Fruit fly (Drosophila melanogaster) whole organism, embryonic: ENCODE results near the gene CG3764.

Experiments
- Ada2b ChIP-seq: fragments of 200-800 bp; sonication (Bioruptor generic); IDR thresholded peaks from 2 replicates; pipeline ENCODE4 v1.3.6; 2022; ENCODE audit warnings: missing biosample characterization, missing genetic modification characterization
- Blimp-1 ChIP-seq: fragments of 200-800 bp; sonication (Bioruptor generic); optimal IDR thresholded peaks from 3 replicates; lab custom pipeline; 2018; ENCODE audit warnings: missing biosample characterization, missing genetic modification characterization, mild to moderate bottlenecking, moderate library complexity, missing genetic modification reagents
- CG10431 ChIP-seq: fragments of 200-800 bp; sonication (Bioruptor generic); optimal IDR thresholded peaks from 3 replicates; lab custom pipeline; 2018; ENCODE audit warnings: missing biosample characterization, mild to moderate bottlenecking, missing genetic modification characterization
- CG11093 ChIP-seq: fragments of 200-800 bp; sonication (Bioruptor generic); IDR thresholded peaks from 3 replicates; pipeline ENCODE4 v1.3.6; 2022; ENCODE audit warnings: missing biosample characterization, missing genetic modification characterization
- CG11247 ChIP-seq: fragments of 200-800 bp; sonication (Bioruptor generic); IDR thresholded peaks from 2 replicates; pipeline ENCODE4 v1.3.6; 2022; ENCODE audit warnings: missing biosample characterization, missing genetic modification characterization
- CG11560 ChIP-seq: fragments of 200-800 bp; sonication (Bioruptor generic); IDR thresholded peaks from 3 replicates; pipeline ENCODE4 v1.3.6; 2022; ENCODE audit warnings: missing biosample characterization, missing genetic modification characterization
- CG12219 ChIP-seq: fragments of 200-800 bp; sonication (Bioruptor generic); optimal IDR thresholded peaks from 3 replicates; lab custom pipeline; 2018; ENCODE audit warnings: missing biosample characterization, mild to moderate bottlenecking, missing genetic modification characterization
- CG12391 ChIP-seq: fragments of 200-800 bp; sonication (Bioruptor generic); optimal IDR thresholded peaks from 3 replicates; lab custom pipeline; 2018; ENCODE audit warnings: missing biosample characterization, mild to moderate bottlenecking, missing genetic modification characterization, moderate library complexity
- CG14965 ChIP-seq: fragments of 200-800 bp; sonication (Bioruptor generic); optimal IDR thresholded peaks from 2 replicates; lab custom pipeline; 2016; ENCODE audit warnings: missing biosample characterization, missing genetic modification characterization, borderline replicate concordance
- CG15073 ChIP-seq: fragments of 200-800 bp; sonication (Bioruptor generic); optimal IDR thresholded peaks from 2 replicates; lab custom pipeline; 2016; ENCODE audit warnings: missing biosample characterization, missing genetic modification characterization
- CG15601 ChIP-seq: fragments of 200-800 bp; sonication (Bioruptor generic); optimal IDR thresholded peaks from 3 replicates; lab custom pipeline; 2019; ENCODE audit warnings: missing biosample characterization, mild to moderate bottlenecking, missing genetic modification characterization, moderate library complexity
- CG1647 ChIP-seq: fragments of 200-800 bp; sonication (Bioruptor generic); optimal IDR thresholded peaks from 3 replicates; lab custom pipeline; 2016; ENCODE audit warnings: missing biosample characterization, missing genetic modification characterization
- CG16863 ChIP-seq: fragments of 200-800 bp; sonication (Bioruptor generic); optimal IDR thresholded peaks from 3 replicates; lab custom pipeline; 2016; ENCODE audit warnings: missing biosample characterization, missing genetic modification characterization
- CG17361 ChIP-seq: fragments of 200-800 bp; sonication (Bioruptor generic); IDR thresholded peaks from 3 replicates; pipeline ENCODE4 v1.3.6; 2022; ENCODE audit warnings: missing biosample characterization, missing genetic modification characterization
- CG17612 ChIP-seq: fragments of 200-800 bp; sonication (Bioruptor generic); IDR thresholded peaks from 2 replicates; pipeline ENCODE4 v1.3.6; 2022; ENCODE audit warnings: missing biosample characterization, missing genetic modification characterization
- CG18262 ChIP-seq: fragments of 200-800 bp; optimal IDR thresholded peaks from 3 replicates; lab custom pipeline; 2019; ENCODE audit warnings: missing biosample characterization, mild to moderate bottlenecking, missing genetic modification characterization, moderate library complexity
- CG18764 ChIP-seq: fragments of 200-800 bp; sonication (Bioruptor generic); optimal IDR thresholded peaks from 3 replicates; lab custom pipeline; 2016; ENCODE audit warnings: missing biosample characterization, missing genetic modification characterization
- CG2120 ChIP-seq: fragments of 200-800 bp; sonication (Bioruptor generic); optimal IDR thresholded peaks from 3 replicates; lab custom pipeline; 2016; ENCODE audit warnings: missing biosample characterization, missing genetic modification characterization
- CG2199 ChIP-seq: fragments of 200-800 bp; sonication (Bioruptor generic); IDR thresholded peaks from 3 replicates; pipeline ENCODE4 v1.3.6; 2022; ENCODE audit warnings: missing biosample characterization, missing genetic modification characterization
- CG2712 ChIP-seq: fragments of 200-800 bp; optimal IDR thresholded peaks from 3 replicates; lab custom pipeline; 2019; ENCODE audit warnings: missing biosample characterization, mild to moderate bottlenecking, missing genetic modification characterization, moderate library complexity
- CG3065 ChIP-seq: fragments of 200-800 bp; sonication (Bioruptor generic); optimal IDR thresholded peaks from 2 replicates; lab custom pipeline; 2016; ENCODE audit warnings: missing biosample characterization, missing genetic modification characterization
- CG6254 ChIP-seq: fragments of 200-800 bp; sonication (Bioruptor generic); optimal IDR thresholded peaks from 3 replicates; lab custom pipeline; 2017; ENCODE audit warnings: mild to moderate bottlenecking, missing biosample characterization, missing genetic modification reagents, missing genetic modification characterization
- CG6683 ChIP-seq: fragments of 200-800 bp; sonication (Bioruptor generic); optimal IDR thresholded peaks from 2 replicates; lab custom pipeline; 2017; ENCODE audit warnings: missing biosample characterization, mild to moderate bottlenecking, missing genetic modification characterization, missing genetic modification reagents
- CG8924 ChIP-seq: fragments of 200-800 bp; optimal IDR thresholded peaks from 3 replicates; lab custom pipeline; 2019; ENCODE audit warnings: missing biosample characterization, mild to moderate bottlenecking, missing genetic modification characterization, moderate library complexity
- Dek ChIP-seq: fragments of 200-800 bp; sonication (Bioruptor generic); optimal IDR thresholded peaks from 3 replicates; lab custom pipeline; 2019; ENCODE audit warnings: missing biosample characterization, mild to moderate bottlenecking, missing genetic modification characterization, moderate library complexity
- Dip3 ChIP-seq: fragments of 200-800 bp; sonication (Bioruptor generic); optimal IDR thresholded peaks from 3 replicates; lab custom pipeline; 2016; ENCODE audit warnings: missing biosample characterization, missing genetic modification characterization
- E2f2 ChIP-seq: fragments of 200-800 bp; sonication (Bioruptor generic); IDR thresholded peaks from 2 replicates; pipeline ENCODE4 v1.3.6; 2022; ENCODE audit warnings: missing biosample characterization, missing genetic modification characterization
- Fer2 ChIP-seq: fragments of 200-800 bp; sonication (Bioruptor generic); optimal IDR thresholded peaks from 2 replicates; lab custom pipeline; 2018; ENCODE audit warnings: missing biosample characterization, mild to moderate bottlenecking, missing genetic modification characterization, moderate library complexity
- Lim3 ChIP-seq: fragments of 200-800 bp; sonication (Bioruptor generic); IDR thresholded peaks from 2 replicates; pipeline ENCODE4 v1.3.6; 2022; ENCODE audit warnings: missing biosample characterization, missing genetic modification characterization
- Lpt ChIP-seq: fragments of >200 bp; optimal IDR thresholded peaks from 2 replicates; lab custom pipeline; 2018; ENCODE audit warnings: missing biosample characterization, missing genetic modification characterization
- Neu2 ChIP-seq: fragments of 200-800 bp; sonication (Bioruptor generic); optimal IDR thresholded peaks from 3 replicates; lab custom pipeline; 2016; ENCODE audit warnings: missing biosample characterization, missing genetic modification characterization, borderline replicate concordance
- Sox102F ChIP-seq: fragments of 200-800 bp; sonication (Bioruptor generic); optimal IDR thresholded peaks from 2 replicates; lab custom pipeline; 2018; ENCODE audit warnings: missing biosample characterization, mild to moderate bottlenecking, missing genetic modification characterization, moderate library complexity
- Sry-δ ChIP-seq: fragments of 200-800 bp; sonication (Bioruptor generic); optimal IDR thresholded peaks from 2 replicates; lab custom pipeline; 2016; ENCODE audit warnings: missing biosample characterization, missing genetic modification characterization
- ato ChIP-seq: fragments of 200-800 bp; sonication (Bioruptor generic); IDR thresholded peaks from 2 replicates; pipeline ENCODE4 v1.3.6; 2022; ENCODE audit warnings: missing biosample characterization, missing genetic modification characterization; ENCODE audit not compliant: partially characterized antibody
- cas ChIP-seq: fragments of 200-800 bp; sonication (Bioruptor generic); IDR thresholded peaks from 2 replicates; pipeline ENCODE4 v1.3.6; 2022; ENCODE audit warnings: missing biosample characterization, missing genetic modification characterization
- chm ChIP-seq: fragments of 200-800 bp; sonication (Bioruptor generic); IDR thresholded peaks from 2 replicates; pipeline ENCODE4 v1.3.6; 2022; ENCODE audit warnings: missing biosample characterization, missing genetic modification characterization
- dimm ChIP-seq: fragments of 200-800 bp; sonication (Bioruptor generic); IDR thresholded peaks from 2 replicates; pipeline ENCODE4 v1.3.6; 2022; ENCODE audit warnings: missing biosample characterization, missing genetic modification characterization
- dpn ChIP-seq, 2 experiments: fragments of 200-800 bp; sonication (Bioruptor generic); optimal IDR thresholded peaks; 3 replicates each; lab custom pipeline; 2016; ENCODE audit warnings: missing biosample characterization in 2 of 2, missing genetic modification characterization in 2 of 2
- fd64A ChIP-seq: fragments of 200-800 bp; sonication (Bioruptor generic); optimal IDR thresholded peaks from 3 replicates; lab custom pipeline; 2018; ENCODE audit warnings: missing biosample characterization, mild to moderate bottlenecking, missing genetic modification characterization
- fu2 ChIP-seq: fragments of 200-800 bp; sonication (Bioruptor generic); optimal IDR thresholded peaks from 2 replicates; lab custom pipeline; 2016; ENCODE audit warnings: missing biosample characterization, missing genetic modification characterization
- gfzf ChIP-seq: fragments of 200-800 bp; sonication (Bioruptor generic); optimal IDR thresholded peaks from 2 replicates; lab custom pipeline; 2016; ENCODE audit warnings: missing biosample characterization, mild to moderate bottlenecking, missing genetic modification characterization, moderate library complexity
- inv ChIP-seq: fragments of 200-800 bp; sonication (Bioruptor generic); IDR thresholded peaks from 2 replicates; pipeline ENCODE4 v1.3.6; 2022; ENCODE audit warnings: missing biosample characterization, missing genetic modification characterization; ENCODE audit not compliant: partially characterized antibody
- jing ChIP-seq: fragments of 200-800 bp; sonication (Bioruptor generic); optimal IDR thresholded peaks from 2 replicates; lab custom pipeline; 2018; ENCODE audit warnings: missing biosample characterization, mild to moderate bottlenecking, missing genetic modification characterization
- luna ChIP-seq: fragments of 200-800 bp; sonication (Bioruptor generic); optimal IDR thresholded peaks from 2 replicates; lab custom pipeline; 2016; ENCODE audit warnings: missing biosample characterization, missing genetic modification characterization
- nau ChIP-seq: fragments of 200-800 bp; sonication (Bioruptor generic); optimal IDR thresholded peaks from 3 replicates; lab custom pipeline; 2017; ENCODE audit warnings: missing biosample characterization, mild to moderate bottlenecking, missing genetic modification characterization, missing genetic modification reagents
- nmo ChIP-seq: fragments of 200-800 bp; sonication (Bioruptor generic); optimal IDR thresholded peaks from 2 replicates; lab custom pipeline; 2018; ENCODE audit warnings: missing biosample characterization, mild to moderate bottlenecking, missing genetic modification characterization, moderate library complexity
- onecut ChIP-seq: fragments of 200-800 bp; sonication (Bioruptor generic); IDR thresholded peaks from 2 replicates; pipeline ENCODE4 v1.3.6; 2022; ENCODE audit warnings: missing biosample characterization, missing genetic modification characterization
- pb ChIP-seq: fragments of 200-800 bp; sonication (Bioruptor generic); optimal IDR thresholded peaks from 3 replicates; lab custom pipeline; 2016; ENCODE audit warnings: missing biosample characterization, missing genetic modification characterization
- sim ChIP-seq: fragments of 200-800 bp; sonication (Bioruptor generic); IDR thresholded peaks from 2 replicates; pipeline ENCODE4 v1.3.6; 2022; ENCODE audit warnings: missing biosample characterization, missing genetic modification characterization
- sob ChIP-seq: fragments of 200-800 bp; sonication (Bioruptor generic); IDR thresholded peaks from 2 replicates; pipeline ENCODE4 v1.3.6; 2022; ENCODE audit warnings: missing biosample characterization, missing genetic modification characterization
- tin ChIP-seq: fragments of 200-800 bp; sonication (Bioruptor generic); optimal IDR thresholded peaks from 3 replicates; lab custom pipeline; 2016; ENCODE audit warnings: missing biosample characterization, missing genetic modification characterization
- trem ChIP-seq: fragments of 200-800 bp; optimal IDR thresholded peaks from 3 replicates; lab custom pipeline; 2019; ENCODE audit warnings: missing biosample characterization, mild to moderate bottlenecking, missing genetic modification characterization, moderate library complexity

Gene CG3764

dm6 chr3L:17033309-17033708, 20.9 kb upstream of the CG3764 start (continued):
- TF ChIP-seq gfzf (GFP tag; lab: Kevin White, UChicago) (no peak), dpn (GFP tag; optimal IDR thresholded peaks at IDR 0.05; lab: Kevin White, UChicago) (no peak), CG16863 (GFP tag; lab: Kevin White, UChicago) (no peak), cas (GFP tag; lab: Robert Waterston, UW) (no peak), Ada2b (GFP tag; lab: Robert Waterston, UW) (no peak), CG15073 (GFP tag; lab: Kevin White, UChicago) (no peak), fd64A (GFP tag; lab: Kevin White, UChicago) (peak; percentile 39), CG12391 (no peak), Sry-δ (GFP tag; lab: Kevin White, UChicago) (no peak), CG18262 (tag; lab: Kevin White, UChicago) (peak; percentile 42), pb (GFP tag; lab: Kevin White, UChicago) (no peak), CG11560 (tag; lab: Robert Waterston, UW) (no peak), chm (no peak; the same call in 1 of the 2 replicates), fu2 (GFP tag; lab: Kevin White, UChicago) (no peak), Lpt (GFP tag; lab: Kevin White, UChicago) (no peak), CG18764 (GFP tag; lab: Kevin White, UChicago) (no peak), CG17361 (peak; percentile 41; the same call in 1 of the 3 replicates), Sox102F (GFP tag; lab: Kevin White, UChicago) (no peak), Dek (tag; lab: Kevin White, UChicago) (no peak), sob (GFP tag; lab: Robert Waterston, UW) (no peak), jing (GFP tag; lab: Kevin White, UChicago) (no peak), CG14965 (no peak), CG1647 (GFP tag; lab: Kevin White, UChicago) (no peak), CG15601 (tag; lab: Kevin White, UChicago) (peak; percentile 54), nau (GFP tag; lab: Kevin White, UChicago) (no peak), dimm (no peak), nmo (GFP tag; lab: Kevin White, UChicago) (peak; percentile 3), CG3065 (GFP tag; lab: Kevin White, UChicago) (no peak), CG12219 (GFP tag; lab: Kevin White, UChicago) (no peak), Fer2 (tag; lab: Kevin White, UChicago) (no peak), trem (peak; percentile 25), onecut (GFP tag; lab: Robert Waterston, UW) (no peak), CG11247 (no peak), CG2120 (no peak), CG6683 (GFP tag; lab: Kevin White, UChicago) (no peak), ato (no peak), CG2712 (tag; lab: Kevin White, UChicago) (no peak), CG6254 (GFP tag; lab: Kevin White, UChicago) (peak; percentile 67), CG8924 (tag; lab: Kevin White, UChicago) (no peak), CG10431 (GFP tag; lab: Kevin White, UChicago) (peak; percentile 69), CG2199 (GFP tag; lab: Robert Waterston, UW) (0 out of 3 replicates have a peak, but pooled peaks have one; percentile 32), sim (GFP tag; lab: Robert Waterston, UW) (peak; percentile 41; the same call in 1 of the 2 replicates), Blimp-1 (GFP tag; lab: Kevin White, UChicago) (peak; percentile 100), CG17612 (GFP tag; lab: Robert Waterston, UW) (no peak), Neu2 (no peak), tin (GFP tag; lab: Kevin White, UChicago) (no peak), E2f2 (GFP tag; lab: Robert Waterston, UW) (no peak), CG11093 (GFP tag; lab: Robert Waterston, UW) (no peak), luna (GFP tag; lab: Kevin White, UChicago) (no peak), Lim3 (GFP tag; lab: Robert Waterston, UW) (no peak), Dip3 (GFP tag; lab: Kevin White, UChicago) (no peak), inv (no peak)
